Worm (Caenorhabditis elegans) whole organism, young adult: ENCODE results near the gene ceh-31.

Experiments used
- B0019.2 ChIP-seq: fragments of 200-800 bp; sonication (Bioruptor generic); conservative IDR thresholded peaks from 2 replicates; pipeline ENCODE4 v1.3.6; 2022; ENCODE audit warnings: missing genetic modification reagents, missing genetic modification characterization, missing compliant biosample characterization
- C17E4.6 ChIP-seq: fragments of 200-800 bp; sonication (Bioruptor generic); IDR thresholded peaks from 2 replicates; pipeline ENCODE4 v1.3.6; 2022; ENCODE audit warnings: missing genetic modification reagents, missing genetic modification characterization, missing compliant biosample characterization
- D2030.7 ChIP-seq: fragments of 200-800 bp; sonication (Bioruptor generic); IDR thresholded peaks from 2 replicates; pipeline ENCODE4 v1.3.6; 2022; ENCODE audit warnings: missing genetic modification reagents, missing genetic modification characterization, missing compliant biosample characterization
- F23B12.7 ChIP-seq: sonication (generic microtip); optimal IDR thresholded peaks from 2 replicates; lab custom pipeline; 2017; ENCODE audit warnings: missing genetic modification characterization, mild to moderate bottlenecking, missing compliant biosample characterization, antibody characterized with exemption, moderate library complexity; ENCODE audit not compliant: insufficient read depth
- F33H1.4 ChIP-seq: fragments of 200-800 bp; sonication (Bioruptor generic); IDR thresholded peaks from 2 replicates; pipeline ENCODE4 v1.3.6; 2022; ENCODE audit warnings: missing genetic modification reagents, missing genetic modification characterization, missing compliant biosample characterization
- F49E8.2 ChIP-seq: sonication (generic microtip); optimal IDR thresholded peaks from 3 replicates; lab custom pipeline; 2017; ENCODE audit warnings: missing genetic modification characterization, mild to moderate bottlenecking, missing compliant biosample characterization, antibody characterized with exemption, moderate library complexity; ENCODE audit not compliant: insufficient read depth
- F52B5.7 ChIP-seq: sonication (generic microtip); optimal IDR thresholded peaks from 2 replicates; lab custom pipeline; 2016; ENCODE audit warnings: mild to moderate bottlenecking, missing genetic modification characterization, missing compliant biosample characterization
- F55B11.4 ChIP-seq: sonication (generic microtip); optimal IDR thresholded peaks from 2 replicates; lab custom pipeline; 2016; ENCODE audit warnings: missing compliant biosample characterization, missing genetic modification characterization, borderline replicate concordance; ENCODE audit not compliant: insufficient read depth
- K11D2.4 ChIP-seq: fragments of 200-800 bp; sonication (Bioruptor generic); IDR thresholded peaks from 2 replicates; pipeline ENCODE4 v1.3.6; 2022; ENCODE audit warnings: missing genetic modification reagents, missing genetic modification characterization, missing compliant biosample characterization
- Y56A3A.18 ChIP-seq: fragments of 200-800 bp; sonication (Bioruptor generic); IDR thresholded peaks from 2 replicates; pipeline ENCODE4 v1.3.6; 2022; ENCODE audit warnings: missing genetic modification reagents, missing genetic modification characterization, missing compliant biosample characterization
- Y67H2A.10 ChIP-seq: fragments of 200-800 bp; sonication (Bioruptor generic); conservative IDR thresholded peaks from 2 replicates; pipeline ENCODE4 v1.3.6; 2022; ENCODE audit warnings: missing genetic modification reagents, missing genetic modification characterization, missing compliant biosample characterization
- Y79H2A.3 ChIP-seq: fragments of 200-800 bp; sonication (Bioruptor generic); conservative IDR thresholded peaks from 2 replicates; pipeline ENCODE4 v1.3.6; 2022; ENCODE audit warnings: missing genetic modification reagents, missing genetic modification characterization, missing compliant biosample characterization
- ZK185.1 ChIP-seq: sonication (generic microtip); optimal IDR thresholded peaks from 2 replicates; lab custom pipeline; 2016; ENCODE audit warnings: mild to moderate bottlenecking, missing genetic modification characterization, missing compliant biosample characterization; ENCODE audit not compliant: poor library complexity, severe bottlenecking
- akir-1 ChIP-seq: fragments of 200-800 bp; sonication (Bioruptor generic); optimal IDR thresholded peaks from 2 replicates; lab custom pipeline; 2018; ENCODE audit warnings: mild to moderate bottlenecking, missing genetic modification characterization, moderate library complexity, missing compliant biosample characterization
- aptf-3 ChIP-seq: fragments of 200-800 bp; sonication (Bioruptor generic); IDR thresholded peaks from 2 replicates; pipeline ENCODE4 v1.3.6; 2022; ENCODE audit warnings: missing genetic modification characterization, missing compliant biosample characterization
- bed-2 ChIP-seq: fragments of 200-800 bp; sonication (Bioruptor generic); IDR thresholded peaks from 2 replicates; pipeline ENCODE4 v1.3.6; 2022; ENCODE audit warnings: missing genetic modification reagents, missing genetic modification characterization, missing compliant biosample characterization
- cebp-1 ChIP-seq, 2 experiments: fragments of 200-800 bp in 1 of 2; sonication (Bioruptor generic) in 1 of 2; sonication (generic microtip) in 1 of 2; IDR thresholded peaks in 1 of 2; optimal IDR thresholded peaks in 1 of 2; 2 replicates each; pipeline versions ENCODE4 v1.3.6 to Lab custom; 2017 to 2022; ENCODE audit warnings: missing compliant biosample characterization in 2 of 2, missing genetic modification characterization in 2 of 2, mild to moderate bottlenecking in 1 of 2, missing genetic modification reagents in 1 of 2, moderate library complexity in 1 of 2
- ceh-100 ChIP-seq: fragments of 200-800 bp; sonication (Bioruptor generic); IDR thresholded peaks from 2 replicates; pipeline ENCODE4 v1.3.6; 2022; ENCODE audit warnings: missing genetic modification reagents, missing genetic modification characterization, missing compliant biosample characterization
- ceh-91 ChIP-seq: fragments of 200-800 bp; sonication (Bioruptor generic); IDR thresholded peaks from 2 replicates; pipeline ENCODE4 v1.3.6; 2022; ENCODE audit warnings: missing genetic modification reagents, missing genetic modification characterization, missing compliant biosample characterization
- die-1 ChIP-seq: sonication (generic microtip); optimal IDR thresholded peaks from 2 replicates; lab custom pipeline; 2016; ENCODE audit warnings: missing genotype, mild to moderate bottlenecking, missing genetic modification characterization, missing compliant biosample characterization
- dox-1 ChIP-seq: fragments of 200-800 bp; sonication (Bioruptor generic); IDR thresholded peaks from 2 replicates; pipeline ENCODE4 v1.3.6; 2022; ENCODE audit warnings: missing genetic modification reagents, missing genetic modification characterization, missing compliant biosample characterization
- dpl-1 ChIP-seq: fragments of 150-350 bp; optimal IDR thresholded peaks from 2 replicates; lab custom pipeline; 2014; ENCODE audit warnings: missing biosample characterization, missing genetic modification reagents, missing genetic modification characterization
- ets-4 ChIP-seq: fragments of 200-800 bp; sonication (Bioruptor generic); optimal IDR thresholded peaks from 2 replicates; lab custom pipeline; 2018; ENCODE audit warnings: mild to moderate bottlenecking, missing genetic modification characterization, missing compliant biosample characterization
- hrde-1 ChIP-seq: sonication (generic microtip); optimal IDR thresholded peaks from 2 replicates; lab custom pipeline; 2016; ENCODE audit warnings: missing genetic modification characterization, mild to moderate bottlenecking, missing compliant biosample characterization, moderate library complexity, missing genotype, missing genetic modification reagents, borderline replicate concordance
- let-526 ChIP-seq: fragments of 200-800 bp; sonication (Bioruptor generic); IDR thresholded peaks from 2 replicates; pipeline ENCODE4 v1.3.6; 2022; ENCODE audit warnings: missing genetic modification reagents, missing genetic modification characterization, missing compliant biosample characterization
- let-607 ChIP-seq, 2 experiments: fragments of 200-800 bp in 1 of 2; sonication (Bioruptor generic) in 1 of 2; sonication (generic microtip) in 1 of 2; optimal IDR thresholded peaks; 2 replicates each; lab custom pipeline; 2016 to 2018; ENCODE audit warnings: mild to moderate bottlenecking in 2 of 2, missing compliant biosample characterization in 2 of 2, missing genetic modification characterization in 2 of 2, moderate library complexity in 2 of 2, missing genotype in 1 of 2
- lin-35 ChIP-seq, 3 experiments: fragments of 150-350 bp in 2 of 3; sonication (generic microtip) in 1 of 3; optimal IDR thresholded peaks; 2 replicates each; lab custom pipeline; 2014 to 2018; ENCODE audit warnings: missing biosample characterization in 3 of 3, missing genetic modification characterization in 3 of 3, missing genetic modification reagents in 3 of 3
- mcd-1 ChIP-seq: fragments of 200-800 bp; sonication (Bioruptor generic); IDR thresholded peaks from 2 replicates; pipeline ENCODE4 v1.3.6; 2022; ENCODE audit warnings: missing genetic modification reagents, missing genetic modification characterization, missing compliant biosample characterization
- mes-4 ChIP-seq: sonication (generic microtip); optimal IDR thresholded peaks from 2 replicates; lab custom pipeline; 2016; ENCODE audit warnings: missing genotype, missing genetic modification characterization, missing compliant biosample characterization
- nfya-2 ChIP-seq: fragments of 200-800 bp; sonication (Bioruptor generic); IDR thresholded peaks from 2 replicates; pipeline ENCODE4 v1.3.6; 2022; ENCODE audit warnings: missing genetic modification reagents, missing genetic modification characterization, missing compliant biosample characterization
- nhr-90 ChIP-seq: sonication (generic microtip); optimal IDR thresholded peaks from 2 replicates; lab custom pipeline; 2016; ENCODE audit warnings: missing genotype, mild to moderate bottlenecking, missing genetic modification characterization, missing compliant biosample characterization
- rec-8 ChIP-seq, 2 experiments: sonication (generic microtip); optimal IDR thresholded peaks; 2 replicates each; lab custom pipeline; 2016; ENCODE audit warnings: mild to moderate bottlenecking in 2 of 2, missing genetic modification characterization in 2 of 2, missing genetic modification reagents in 2 of 2, missing genotype in 2 of 2, missing biosample characterization in 1 of 2, missing compliant biosample characterization in 1 of 2, moderate library complexity in 1 of 2
- repo-1 ChIP-seq: sonication (generic microtip); optimal IDR thresholded peaks from 2 replicates; lab custom pipeline; 2017; ENCODE audit warnings: mild to moderate bottlenecking, missing genetic modification characterization, missing compliant biosample characterization
- sdz-38 ChIP-seq: sonication (generic microtip); optimal IDR thresholded peaks from 2 replicates; lab custom pipeline; 2016; ENCODE audit warnings: missing genotype, missing genetic modification characterization, missing compliant biosample characterization
- snpc-1.3 ChIP-seq: sonication (generic microtip); optimal IDR thresholded peaks from 2 replicates; lab custom pipeline; 2017; ENCODE audit warnings: missing genetic modification characterization, mild to moderate bottlenecking, missing compliant biosample characterization, antibody characterized with exemption, moderate library complexity, missing genotype, missing genetic modification reagents; ENCODE audit not compliant: insufficient read depth
- snpc-3.4 ChIP-seq: sonication (generic microtip); optimal IDR thresholded peaks from 2 replicates; lab custom pipeline; 2017; ENCODE audit warnings: missing genetic modification characterization, mild to moderate bottlenecking, missing compliant biosample characterization, antibody characterized with exemption, moderate library complexity, missing genotype, missing genetic modification reagents
- somi-1 ChIP-seq: fragments of 200-800 bp; sonication (Bioruptor generic); optimal IDR thresholded peaks from 2 replicates; lab custom pipeline; 2018; ENCODE audit warnings: mild to moderate bottlenecking, missing genetic modification characterization, missing compliant biosample characterization
- sptf-2 ChIP-seq: fragments of 200-800 bp; sonication (Bioruptor generic); optimal IDR thresholded peaks from 2 replicates; lab custom pipeline; 2018; ENCODE audit warnings: mild to moderate bottlenecking, missing genetic modification characterization, missing compliant biosample characterization
- tbp1 ChIP-seq: fragments of 200-800 bp; sonication (Bioruptor generic); optimal IDR thresholded peaks from 2 replicates; lab custom pipeline; 2018; ENCODE audit warnings: mild to moderate bottlenecking, missing genetic modification characterization, missing compliant biosample characterization
- ztf-18 ChIP-seq: sonication (generic microtip); optimal IDR thresholded peaks from 2 replicates; lab custom pipeline; 2016; ENCODE audit warnings: missing genotype, mild to moderate bottlenecking, missing genetic modification characterization, missing compliant biosample characterization

Gene ceh-31

DNA sequence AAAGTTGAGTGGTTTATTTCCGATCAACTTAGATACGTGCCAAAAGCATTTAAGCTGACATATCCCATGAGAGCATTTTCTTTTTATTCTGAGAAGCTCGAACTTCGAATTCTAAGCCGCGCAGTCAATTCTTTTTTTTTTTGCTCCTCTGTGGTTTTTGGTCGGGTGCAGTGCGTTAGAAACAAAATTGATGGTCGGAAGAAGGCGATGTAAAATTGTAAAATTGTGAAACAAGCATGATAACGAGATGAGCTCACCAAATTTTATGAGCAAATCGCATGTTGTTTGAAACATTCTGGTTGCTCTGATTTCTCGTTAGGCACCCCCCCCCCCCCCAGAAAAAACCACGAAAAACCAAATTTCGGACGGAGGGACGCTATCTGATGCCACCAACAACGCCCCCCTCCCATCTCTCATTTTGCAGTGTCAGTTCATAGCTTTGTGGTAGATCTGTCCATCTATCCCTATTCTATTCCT is 45.5 kb downstream of the ceh-31 start, which contains the start of gene aqp-7:
TSS of gene aqp-7 (plus strand) at position 427 of the 477 bp plus-strand sequence.
- TF ChIP-seq snpc-1.3 (tag; lab: Kevin White, UChicago) (no peak), ceh-100 (GFP tag; lab: Robert Waterston, UW) (no peak), dox-1 (GFP tag; lab: Robert Waterston, UW) (no peak), tbp1 (GFP tag; lab: Kevin White, UChicago) (no peak), D2030.7 (GFP tag; lab: Robert Waterston, UW) (no peak), nhr-90 (tag; lab: Kevin White, UChicago) (no peak), snpc-3.4 (no peak), Y56A3A.18 (no peak), bed-2 (GFP tag; lab: Robert Waterston, UW) (no peak), mcd-1 (GFP tag; lab: Robert Waterston, UW) (no peak), F33H1.4 (GFP tag; lab: Robert Waterston, UW) (no peak), akir-1 (GFP tag; lab: Kevin White, UChicago) (no peak), ets-4 (GFP tag; lab: Kevin White, UChicago) (no peak), F49E8.2 (tag; lab: Kevin White, UChicago) (no peak), B0019.2 (GFP tag; lab: Robert Waterston, UW) (no peak), dpl-1 (no peak), ZK185.1 (no peak), F55B11.4 (tag; lab: Kevin White, UChicago) (no peak)

ce11 chrX:3023552-3024183 is 46.6 kb downstream of the ceh-31 start:
- TF ChIP-seq somi-1: no peak
- no peak for TF ChIP-seq akir-1 (GFP tag; lab: Kevin White, UChicago)
- no peak for TF ChIP-seq sdz-38 (tag; lab: Kevin White, UChicago)

ce11 chrX:3022330-3023088 is 47.7 kb downstream of the ceh-31 start:
- TF ChIP-seq aptf-3 (no peak), cebp-1 (GFP tag; IDR thresholded peaks at IDR 0.05; lab: Robert Waterston, UW) (peak; percentile 56; the same call in 1 of the 2 replicates), cebp-1 (tag; optimal IDR thresholded peaks at IDR 0.05; lab: Kevin White, UChicago) (peak; percentile 89)

- TF ChIP-seq F52B5.7 (no peak), lin-35 (GFP tag; optimal IDR thresholded peaks at IDR 0.05; lab: Kevin White, UChicago) (no peak), let-526 (no peak), sptf-2 (GFP tag; lab: Kevin White, UChicago) (no peak), B0019.2 (GFP tag; lab: Robert Waterston, UW) (no peak), ceh-91 (GFP tag; lab: Robert Waterston, UW) (no peak), ztf-18 (no peak), die-1 (tag; lab: Kevin White, UChicago) (no peak), let-607 (tag; optimal IDR thresholded peaks at IDR 0.05; lab: Kevin White, UChicago) (no peak), repo-1 (no peak), hrde-1 (tag; lab: Kevin White, UChicago) (no peak), C17E4.6 (GFP tag; lab: Robert Waterston, UW) (no peak), rec-8 (tag; optimal IDR thresholded peaks at IDR 0.05; lab: Kevin White, UChicago) (no peak), Y79H2A.3 (GFP tag; lab: Robert Waterston, UW) (no peak), Y67H2A.10 (GFP tag; lab: Robert Waterston, UW) (no peak), F23B12.7 (no peak), mes-4 (tag; lab: Kevin White, UChicago) (no peak), nfya-2 (GFP tag; lab: Robert Waterston, UW) (no peak), ceh-100 (GFP tag; lab: Robert Waterston, UW) (no peak), K11D2.4 (GFP tag; lab: Robert Waterston, UW) (no peak)
- TF ChIP-seq, all 124 proteins: peak for 0
Observed at ce11 chrX:3021466-3021865, 48.8 kb downstream of the ceh-31 start.
